Worm (Caenorhabditis elegans) whole organism, L4 larva: ENCODE results near the gene T13H5.1.
A peak's percentile ranks its signal among the peaks of the same experiment; 100 is the strongest.

Experiments used
- D1046.2 ChIP-seq: fragments of 200-800 bp; sonication (Bioruptor generic); IDR thresholded peaks from 2 replicates; pipeline ENCODE4 v1.3.6; 2022; ENCODE audit warnings: missing genetic modification characterization, missing compliant biosample characterization
- F26F4.8 ChIP-seq: fragments of 200-800 bp; sonication (Bioruptor generic); conservative IDR thresholded peaks from 2 replicates; pipeline ENCODE4 v1.3.6; 2022; ENCODE audit warnings: missing genetic modification characterization, missing compliant biosample characterization
- T20F7.1 ChIP-seq: fragments of 200-800 bp; sonication (Bioruptor generic); optimal IDR thresholded peaks from 2 replicates; lab custom pipeline; 2018; ENCODE audit warnings: mild to moderate bottlenecking, missing genetic modification characterization, missing compliant biosample characterization
- Y75B8A.6 ChIP-seq: fragments of 200-800 bp; sonication (Bioruptor generic); IDR thresholded peaks from 2 replicates; pipeline ENCODE4 v1.3.6; 2022; ENCODE audit warnings: missing genetic modification reagents, missing genetic modification characterization, missing compliant biosample characterization
- ZK337.2 ChIP-seq: fragments of 200-800 bp; sonication (Bioruptor generic); IDR thresholded peaks from 2 replicates; pipeline ENCODE4 v1.3.6; 2022; ENCODE audit warnings: missing genetic modification reagents, missing genetic modification characterization, missing compliant biosample characterization
- ZK546.5 ChIP-seq, 2 experiments: sonication (generic microtip); optimal IDR thresholded peaks; 2 replicates each; lab custom pipeline; 2017; ENCODE audit warnings: missing biosample characterization in 2 of 2, missing genetic modification characterization in 2 of 2
- aha-1 ChIP-seq: fragments of 150-350 bp; peaks from one replicate; lab custom pipeline; 2014; ENCODE audit warnings: missing biosample characterization, missing genetic modification characterization
- attf-4 ChIP-seq: sonication (generic microtip); optimal IDR thresholded peaks from 3 replicates; lab custom pipeline; 2017; ENCODE audit warnings: missing biosample characterization, missing genetic modification characterization
- ceh-20 ChIP-seq: fragments of 200-800 bp; sonication (Bioruptor generic); IDR thresholded peaks from 2 replicates; pipeline ENCODE4 v1.3.6; 2022; ENCODE audit warnings: missing genetic modification reagents, missing genetic modification characterization, missing compliant biosample characterization
- ceh-32 ChIP-seq: sonication (generic microtip); optimal IDR thresholded peaks from 2 replicates; lab custom pipeline; 2016; ENCODE audit warnings: mild to moderate bottlenecking, missing genetic modification characterization, missing compliant biosample characterization; ENCODE audit not compliant: poor library complexity
- daf-16 ChIP-seq, 3 experiments: sonication (generic microtip); optimal IDR thresholded peaks; 2 replicates each; lab custom pipeline; 2016 to 2017; ENCODE audit warnings: missing genetic modification characterization in 3 of 3, missing genetic modification reagents in 3 of 3, mild to moderate bottlenecking in 2 of 3, missing compliant biosample characterization in 2 of 3, missing biosample characterization in 1 of 3, moderate library complexity in 1 of 3
- daf-19 ChIP-seq: fragments of 200-800 bp; sonication (Bioruptor generic); conservative IDR thresholded peaks from 2 replicates; pipeline ENCODE4 v1.3.6; 2022; ENCODE audit warnings: missing genetic modification characterization, missing compliant biosample characterization
- dmd-6 ChIP-seq: fragments of 200-800 bp; sonication (Bioruptor generic); IDR thresholded peaks from 2 replicates; pipeline ENCODE4 v1.3.6; 2022; ENCODE audit warnings: missing genetic modification reagents, missing genetic modification characterization, missing compliant biosample characterization
- dmd-8 ChIP-seq: fragments of 200-800 bp; sonication (Bioruptor generic); IDR thresholded peaks from 2 replicates; pipeline ENCODE4 v1.3.6; 2022; ENCODE audit warnings: missing genetic modification characterization, missing compliant biosample characterization
- dve-1 ChIP-seq: sonication (generic microtip); optimal IDR thresholded peaks from 2 replicates; lab custom pipeline; 2017; ENCODE audit warnings: antibody characterized with exemption, mild to moderate bottlenecking, missing genetic modification characterization, missing compliant biosample characterization; ENCODE audit not compliant: insufficient read depth
- gei-8 ChIP-seq: fragments of 200-800 bp; sonication (Bioruptor generic); optimal IDR thresholded peaks from 2 replicates; lab custom pipeline; 2018; ENCODE audit warnings: mild to moderate bottlenecking, missing genetic modification characterization, missing compliant biosample characterization
- hlh-11 ChIP-seq: fragments of 200-800 bp; sonication (Bioruptor generic); optimal IDR thresholded peaks from 2 replicates; lab custom pipeline; 2018; ENCODE audit warnings: mild to moderate bottlenecking, missing genetic modification characterization, missing compliant biosample characterization
- hlh-30 ChIP-seq: sonication (generic microtip); optimal IDR thresholded peaks from 2 replicates; lab custom pipeline; 2017; ENCODE audit warnings: antibody characterized with exemption, mild to moderate bottlenecking, missing genetic modification characterization, missing compliant biosample characterization; ENCODE audit not compliant: insufficient read depth
- lin-29 ChIP-seq: fragments of 200-800 bp; sonication (Bioruptor generic); IDR thresholded peaks from 2 replicates; pipeline ENCODE4 v1.3.6; 2022; ENCODE audit warnings: missing genetic modification reagents, missing genetic modification characterization, missing compliant biosample characterization
- lin-38 ChIP-seq: fragments of 200-800 bp; sonication (Bioruptor generic); IDR thresholded peaks from 2 replicates; pipeline ENCODE4 v1.3.6; 2022; ENCODE audit warnings: missing genetic modification reagents, missing genetic modification characterization, missing compliant biosample characterization
- lin-39 ChIP-seq: fragments of 150-350 bp; optimal IDR thresholded peaks from 2 replicates; lab custom pipeline; 2014; ENCODE audit warnings: missing biosample characterization, missing genetic modification reagents, missing genetic modification characterization
- lsy-2 ChIP-seq, 2 experiments: fragments of 150-350 bp in 1 of 2; sonication (generic microtip) in 1 of 2; optimal IDR thresholded peaks; 2 replicates each; lab custom pipeline; 2014 to 2017; ENCODE audit warnings: missing biosample characterization in 2 of 2, missing genetic modification characterization in 2 of 2
- mep-1 ChIP-seq: fragments of 150-350 bp; sonication (generic microtip); optimal IDR thresholded peaks from 3 replicates; lab custom pipeline; 2014; ENCODE audit warnings: missing biosample characterization, missing genetic modification characterization
- mxl-2 ChIP-seq: fragments of 200-800 bp; sonication (Bioruptor generic); conservative IDR thresholded peaks from 2 replicates; pipeline ENCODE4 v1.3.6; 2022; ENCODE audit warnings: missing genetic modification reagents, missing genetic modification characterization, missing compliant biosample characterization
- mxl-3 ChIP-seq: fragments of 200-800 bp; sonication (Bioruptor generic); optimal IDR thresholded peaks from 2 replicates; lab custom pipeline; 2018; ENCODE audit warnings: mild to moderate bottlenecking, missing genetic modification characterization, missing compliant biosample characterization
- nhr-102 ChIP-seq: sonication (generic microtip); optimal IDR thresholded peaks from 2 replicates; lab custom pipeline; 2016; ENCODE audit warnings: mild to moderate bottlenecking, missing genetic modification characterization, moderate library complexity, missing compliant biosample characterization
- nhr-28 ChIP-seq: fragments of 150-350 bp; optimal IDR thresholded peaks from 2 replicates; lab custom pipeline; 2014; ENCODE audit warnings: missing biosample characterization, missing genetic modification characterization
- nhr-42 ChIP-seq: fragments of 200-800 bp; sonication (Bioruptor generic); IDR thresholded peaks from 2 replicates; pipeline ENCODE4 v1.3.6; 2022; ENCODE audit warnings: missing genetic modification characterization, missing compliant biosample characterization
- nhr-48 ChIP-seq: sonication (generic microtip); optimal IDR thresholded peaks from 2 replicates; lab custom pipeline; 2016; ENCODE audit warnings: mild to moderate bottlenecking, missing genetic modification characterization, missing compliant biosample characterization
- nhr-76 ChIP-seq: fragments of 150-350 bp; optimal IDR thresholded peaks from 2 replicates; lab custom pipeline; 2014; ENCODE audit warnings: missing biosample characterization, missing genetic modification characterization
- pha-4 ChIP-seq, 2 experiments: fragments of 150-350 bp in 1 of 2; fragments of 200-800 bp in 1 of 2; sonication (Bioruptor generic) in 1 of 2; IDR thresholded peaks in 1 of 2; optimal IDR thresholded peaks in 1 of 2; 2 replicates each; pipeline versions ENCODE4 v1.3.6 to Lab custom; 2014 to 2022; ENCODE audit warnings: missing genetic modification characterization in 2 of 2, missing genetic modification reagents in 2 of 2, missing biosample characterization in 1 of 2, missing compliant biosample characterization in 1 of 2
- php-3 ChIP-seq: fragments of 200-800 bp; sonication (Bioruptor generic); IDR thresholded peaks from 2 replicates; pipeline ENCODE4 v1.3.6; 2022; ENCODE audit warnings: missing genetic modification reagents, missing genetic modification characterization, missing compliant biosample characterization
- pqm-1 ChIP-seq: sonication (generic microtip); optimal IDR thresholded peaks from 2 replicates; lab custom pipeline; 2017; ENCODE audit warnings: missing biosample characterization, missing genetic modification characterization
- saeg-2 ChIP-seq: fragments of 200-800 bp; sonication (Bioruptor generic); IDR thresholded peaks from 2 replicates; pipeline ENCODE4 v1.3.6; 2022; ENCODE audit warnings: missing genetic modification reagents, missing genetic modification characterization, missing compliant biosample characterization
- snpc-1.2 ChIP-seq: fragments of 200-800 bp; sonication (Bioruptor generic); IDR thresholded peaks from 2 replicates; pipeline ENCODE4 v1.3.6; 2022; ENCODE audit warnings: missing genetic modification reagents, missing genetic modification characterization, missing compliant biosample characterization
- spr-1 ChIP-seq: sonication (generic microtip); optimal IDR thresholded peaks from 2 replicates; lab custom pipeline; 2016; ENCODE audit warnings: mild to moderate bottlenecking, missing genetic modification characterization, missing compliant biosample characterization
- spr-3 ChIP-seq: fragments of 200-800 bp; sonication (Bioruptor generic); optimal IDR thresholded peaks from 2 replicates; lab custom pipeline; 2018; ENCODE audit warnings: mild to moderate bottlenecking, missing genetic modification characterization, missing compliant biosample characterization
- unc-39 ChIP-seq: sonication (generic microtip); optimal IDR thresholded peaks from 2 replicates; lab custom pipeline; 2017; ENCODE audit warnings: missing biosample characterization, missing genetic modification characterization
- unc-62 ChIP-seq, 3 experiments: fragments of 150-350 bp in 1 of 3; sonication (generic microtip); optimal IDR thresholded peaks in 2 of 3; peaks in 1 of 3; 1 replicate in 1 of 3; 2 replicates in 2 of 3; lab custom pipeline; 2014 to 2017; ENCODE audit warnings: missing biosample characterization in 3 of 3, missing genetic modification characterization in 3 of 3, missing genetic modification reagents in 3 of 3, missing genotype in 1 of 3

Gene T13H5.1

DNA sequence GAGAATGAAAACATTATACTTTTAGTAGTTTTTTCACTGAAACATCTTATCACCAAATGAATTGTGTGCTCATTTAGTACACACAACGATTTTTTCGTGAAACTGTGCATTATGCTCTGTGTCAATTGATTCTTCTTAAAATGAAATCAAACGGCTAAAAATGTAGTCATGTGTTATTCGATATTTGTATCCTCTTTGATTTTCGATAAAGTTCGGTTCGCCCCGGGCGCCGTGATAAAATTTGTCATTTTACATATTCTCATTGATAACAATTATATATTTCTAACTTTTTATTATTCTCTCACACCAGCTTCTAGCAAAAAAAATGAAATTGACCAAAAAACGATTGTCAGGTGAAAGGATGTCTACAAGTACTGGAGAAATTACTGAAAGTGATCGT is 5.9 kb upstream of the T13H5.1 start, which contains the start of gene ctg-2:
Gene ctg-2, plus strand, starts transcription at position 326 of the 400 bp plus-strand sequence.
- TF ChIP-seq pqm-1 (peak; percentile 75), spr-1 (tag; lab: Kevin White, UChicago) (no peak), daf-16 (GFP tag; optimal IDR thresholded peaks at IDR 0.05; lab: Kevin White, UChicago) (no peak), daf-16 (tag; optimal IDR thresholded peaks at IDR 0.05; lab: Kevin White, UChicago) (peak; percentile 55), nhr-76 (tag; lab: Kevin White, UChicago) (no peak), saeg-2 (GFP tag; lab: Robert Waterston, UW) (no peak), php-3 (GFP tag; lab: Robert Waterston, UW) (peak; percentile 39; the same call in 1 of the 2 replicates), nhr-42 (GFP tag; lab: Robert Waterston, UW) (no peak), T20F7.1 (GFP tag; lab: Kevin White, UChicago) (peak; percentile 7), mxl-3 (GFP tag; lab: Kevin White, UChicago) (no peak), dmd-6 (GFP tag; lab: Robert Waterston, UW) (peak; percentile 58), unc-39 (no peak), ZK546.5 (tag; optimal IDR thresholded peaks at IDR 0.05; lab: Kevin White, UChicago) (no peak), dve-1 (tag; lab: Kevin White, UChicago) (peak; percentile 57), unc-62 (GFP tag; optimal IDR thresholded peaks at IDR 0.05 in 1 of 2; lab: Kevin White, UChicago) (peak in 1 of 2 experiments; percentile 86), unc-62 (tag; optimal IDR thresholded peaks at IDR 0.05; lab: Kevin White, UChicago) (no peak), lin-29 (GFP tag; lab: Robert Waterston, UW) (no peak), hlh-11 (tag; lab: Kevin White, UChicago) (no peak), gei-8 (GFP tag; lab: Kevin White, UChicago) (no peak), mxl-2 (GFP tag; lab: Robert Waterston, UW) (no peak), lin-39 (tag; lab: Kevin White, UChicago) (no peak), aha-1 (tag; lab: Kevin White, UChicago) (no peak), attf-4 (tag; lab: Kevin White, UChicago) (no peak), snpc-1.2 (GFP tag; lab: Robert Waterston, UW) (no peak), nhr-28 (tag; lab: Kevin White, UChicago) (peak; percentile 91), ZK337.2 (GFP tag; lab: Robert Waterston, UW) (no peak), F26F4.8 (GFP tag; lab: Robert Waterston, UW) (no peak)

DNA sequence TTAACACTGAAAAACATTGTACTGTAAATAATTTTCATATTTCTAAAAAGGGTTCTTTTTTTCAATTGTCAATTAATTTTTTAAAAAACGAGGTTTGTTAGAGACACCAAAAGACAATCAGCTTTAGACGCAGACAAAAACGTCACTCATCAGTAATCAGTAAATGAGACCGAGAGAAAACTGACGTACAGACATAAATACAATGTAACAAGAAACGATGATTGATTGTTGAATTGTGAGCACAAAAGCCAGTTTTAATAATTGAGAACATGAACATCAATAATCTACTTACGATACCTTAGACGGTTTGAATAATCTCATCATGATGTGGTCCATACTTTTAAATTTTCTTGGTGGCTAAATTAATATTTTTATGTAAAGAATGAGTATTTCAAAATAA is 2.1 kb downstream of the T13H5.1 start:
- TF ChIP-seq daf-16 (GFP tag; optimal IDR thresholded peaks at IDR 0.05; lab: Kevin White, UChicago) (no peak), daf-16 (tag; optimal IDR thresholded peaks at IDR 0.05; lab: Kevin White, UChicago) (peak; percentile 35), pha-4 (GFP tag; IDR thresholded peaks at IDR 0.05; lab: Robert Waterston, UW) (no peak), pha-4 (tag; optimal IDR thresholded peaks at IDR 0.05; lab: Kevin White, UChicago) (no peak), unc-62 (GFP tag; optimal IDR thresholded peaks at IDR 0.05 in 1 of 2; lab: Kevin White, UChicago) (peak in 1 of 2 experiments; percentile 87), unc-62 (tag; optimal IDR thresholded peaks at IDR 0.05; lab: Kevin White, UChicago) (no peak), lin-38 (GFP tag; lab: Robert Waterston, UW) (no peak), nhr-48 (peak; percentile 21), daf-19 (GFP tag; lab: Robert Waterston, UW) (no peak), nhr-28 (tag; lab: Kevin White, UChicago) (peak; percentile 16), hlh-11 (tag; lab: Kevin White, UChicago) (peak; percentile 2), dmd-6 (GFP tag; lab: Robert Waterston, UW) (peak; percentile 56; the same call in 1 of the 2 replicates), dve-1 (tag; lab: Kevin White, UChicago) (peak; percentile 67)

DNA sequence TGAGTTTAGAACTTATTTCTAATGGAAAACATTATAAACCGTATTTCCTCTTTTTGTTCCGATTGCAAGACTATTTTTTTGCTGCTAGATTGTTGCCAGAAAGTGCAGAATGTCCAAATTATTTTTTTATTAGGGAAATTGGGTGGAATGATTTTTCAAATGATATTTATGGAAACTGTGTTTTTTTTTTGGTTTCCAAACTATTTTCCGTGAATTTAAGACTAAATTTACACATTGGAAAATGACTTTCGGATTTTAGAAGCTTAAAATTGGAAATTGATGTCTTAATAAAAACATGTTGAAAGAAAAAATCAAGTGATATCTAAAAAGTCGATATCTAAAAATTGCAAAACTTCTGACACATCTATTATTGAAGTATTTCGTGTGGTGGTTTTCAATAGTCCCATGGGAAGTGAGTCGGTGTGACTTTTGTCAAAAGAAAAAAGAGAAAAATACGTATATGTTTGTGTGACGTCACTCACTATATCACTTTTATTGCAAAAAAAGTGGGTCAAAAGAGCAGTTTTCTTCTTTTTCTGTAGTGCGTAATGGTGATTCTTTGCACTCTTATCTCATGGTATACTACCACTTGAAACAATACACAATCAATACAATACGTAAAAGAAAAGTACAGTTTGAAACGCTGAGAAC is 4.7 kb downstream of the T13H5.1 start:
- peak in 1 of 2 experiments; percentile 94 for TF ChIP-seq unc-62 (GFP tag; optimal IDR thresholded peaks at IDR 0.05 in 1 of 2; lab: Kevin White, UChicago)
- TF ChIP-seq unc-62 (tag; optimal IDR thresholded peaks at IDR 0.05; lab: Kevin White, UChicago): no peak
- no peak for TF ChIP-seq spr-3
- no peak for TF ChIP-seq dmd-8 (GFP tag; lab: Robert Waterston, UW)
- TF ChIP-seq lin-38 (GFP tag; lab: Robert Waterston, UW): no peak
- TF ChIP-seq mep-1 (tag; lab: Kevin White, UChicago): no peak
- peak; percentile 78 for TF ChIP-seq aha-1 (tag; lab: Kevin White, UChicago)
- TF ChIP-seq saeg-2 (GFP tag; lab: Robert Waterston, UW): no peak
- no peak for TF ChIP-seq D1046.2 (GFP tag; lab: Robert Waterston, UW)
- no peak for TF ChIP-seq F26F4.8 (GFP tag; lab: Robert Waterston, UW)
- TF ChIP-seq nhr-28 (tag; lab: Kevin White, UChicago): peak; percentile 43
- peak; percentile 16 for TF ChIP-seq dve-1 (tag; lab: Kevin White, UChicago)
- no peak for TF ChIP-seq attf-4 (tag; lab: Kevin White, UChicago)
- TF ChIP-seq ceh-32 (tag; lab: Kevin White, UChicago): no peak
- peak; percentile 51 for TF ChIP-seq hlh-30 (tag; lab: Kevin White, UChicago)
- TF ChIP-seq Y75B8A.6 (GFP tag; lab: Robert Waterston, UW): no peak
- TF ChIP-seq ceh-20: 0 out of 2 replicates have a peak, but pooled peaks have one; percentile 11
- peak in 1 of 2 experiments; percentile 9 for TF ChIP-seq lsy-2 (tag; optimal IDR thresholded peaks at IDR 0.05; lab: Kevin White, UChicago)
- TF ChIP-seq mxl-3 (GFP tag; lab: Kevin White, UChicago): no peak
- no peak for TF ChIP-seq nhr-102 (tag; lab: Kevin White, UChicago)
